Fruit fly (Drosophila melanogaster): Measurements from ENCODE around the gene Got2.
A peak's percentile ranks its signal among the peaks of the same experiment; 100 is the strongest.

Got2 gene

dm6 chr2L:2008980-2009954 is 21.7 kb upstream of the Got2 start, which contains the start of gene CG4238 (continued):
- TF ChIP-seq HmgZ (tag; optimal IDR thresholded peaks at IDR 0.05) (peak; percentile 57), Neu2 (GFP tag; optimal IDR thresholded peaks at IDR 0.05; ENCODE audit: borderline replicate concordance) (no peak), odd (GFP tag; optimal IDR thresholded peaks at IDR 0.05) (no peak), NC2α (GFP tag; optimal IDR thresholded peaks at IDR 0.05) (no peak), ttk (GFP tag; IDR thresholded peaks at IDR 0.05) (no peak), knrl (GFP tag; IDR thresholded peaks at IDR 0.05; ENCODE audit: partially characterized antibody) (peak; percentile 62), CG8290 (GFP tag; optimal IDR thresholded peaks at IDR 0.05) (peak; percentile 56), CG8290 (tag; optimal IDR thresholded peaks at IDR 0.05) (peak in 1 of 2 experiments; percentile 61), CG17186 (GFP tag; optimal IDR thresholded peaks at IDR 0.05) (peak; percentile 5), CG10543 (GFP tag; optimal IDR thresholded peaks at IDR 0.05) (no peak), inv (GFP tag; IDR thresholded peaks at IDR 0.05; ENCODE audit: partially characterized antibody) (peak; percentile 12; the same call in 1 of the 2 replicates), CG3838 (GFP tag; optimal IDR thresholded peaks at IDR 0.05) (no peak), amos (GFP tag; IDR thresholded peaks at IDR 0.05; ENCODE audit: partially characterized antibody) (peak; percentile 71), gcm2 (GFP tag; optimal IDR thresholded peaks at IDR 0.05) (no peak), CG17829 (tag; optimal IDR thresholded peaks at IDR 0.05) (peak; percentile 2), esg (GFP tag; conservative IDR thresholded peaks at IDR 0.05) (no peak), CG32767 (GFP tag; IDR thresholded peaks at IDR 0.05) (peak; percentile 40; the same call in 1 of the 2 replicates), zen (tag; optimal IDR thresholded peaks at IDR 0.05) (peak; percentile 55), grn (GFP tag; optimal IDR thresholded peaks at IDR 0.05) (peak; percentile 74), pita (GFP tag; optimal IDR thresholded peaks at IDR 0.05) (peak; percentile 80), sd (tag; optimal IDR thresholded peaks at IDR 0.05) (peak; percentile 99), ftz-f1 (GFP tag; optimal IDR thresholded peaks at IDR 0.05) (no peak), CG3995 (GFP tag; optimal IDR thresholded peaks at IDR 0.05) (no peak), CG31388 (GFP tag; optimal IDR thresholded peaks at IDR 0.05) (no peak), Bdp1 (GFP tag; optimal IDR thresholded peaks at IDR 0.05) (peak; percentile 98), nerfin-2 (GFP tag; IDR thresholded peaks at IDR 0.05; ENCODE audit: partially characterized antibody) (peak; percentile 52), CG4360 (GFP tag; IDR thresholded peaks at IDR 0.05) (0 out of 2 replicates have a peak, but pooled peaks have one; percentile 12), gsb-n (tag; optimal IDR thresholded peaks at IDR 0.05) (no peak), vnd (GFP tag; IDR thresholded peaks at IDR 0.05; ENCODE audit: partially characterized antibody) (peak; percentile 51), ato (GFP tag; IDR thresholded peaks at IDR 0.05; ENCODE audit: partially characterized antibody) (peak; percentile 58; the same call in 1 of the 2 replicates), CG2712 (tag; optimal IDR thresholded peaks at IDR 0.05) (peak; percentile 100), CG16863 (GFP tag; optimal IDR thresholded peaks at IDR 0.05) (no peak), Dll (GFP tag; IDR thresholded peaks at IDR 0.05; ENCODE audit: partially characterized antibody) (peak; percentile 52; the same call in 1 of the 4 replicates), Stat92E (GFP tag; optimal IDR thresholded peaks at IDR 0.05) (peak in 1 of 3 experiments; percentile 26), pzg (GFP tag; optimal IDR thresholded peaks at IDR 0.05) (peak; percentile 48), CG17359 (tag; optimal IDR thresholded peaks at IDR 0.05) (no peak), Oaz (GFP tag; IDR thresholded peaks at IDR 0.05) (no peak), ci (GFP tag; IDR thresholded peaks at IDR 0.05) (no peak), ro (GFP tag; IDR thresholded peaks at IDR 0.05) (no peak), CG16813 (GFP tag; IDR thresholded peaks at IDR 0.05; ENCODE audit: partially characterized antibody) (peak; percentile 84), CG31441 (GFP tag; IDR thresholded peaks at IDR 0.05) (0 out of 2 replicates have a peak, but pooled peaks have one; percentile 28), chinmo (GFP tag; IDR thresholded peaks at IDR 0.05; ENCODE audit: partially characterized antibody) (peak; percentile 83; the same call in 3 of the 4 replicates), croc (GFP tag; conservative IDR thresholded peaks at IDR 0.05) (no peak), CG14050 (GFP tag; IDR thresholded peaks at IDR 0.05) (no peak), Scr (GFP tag; IDR thresholded peaks at IDR 0.05; ENCODE audit: partially characterized antibody) (peak; percentile 68), Max (GFP tag; optimal IDR thresholded peaks at IDR 0.05) (peak; percentile 20), CG17361 (GFP tag; IDR thresholded peaks at IDR 0.05) (no peak), CTCF (GFP tag; optimal IDR thresholded peaks at IDR 0.05) (peak; percentile 49)

All from whole organism, embryonic.